Worm (Caenorhabditis elegans): ENCODE data around the gene ehn-3.

ce11 chrIV:5368860-5369259 lies 50.2 kb downstream of the ehn-3 start:
- TF ChIP-seq egl-27 (tag; optimal IDR thresholded peaks at IDR 0.05) (no peak), fos-1 (tag; optimal IDR thresholded peaks at IDR 0.05) (no peak), lin-39 (tag; optimal IDR thresholded peaks at IDR 0.05) (no peak), nhr-12 (tag; optimal IDR thresholded peaks at IDR 0.05) (no peak), snpc-4 (tag; optimal IDR thresholded peaks at IDR 0.05) (peak; percentile 37), blmp-1 (tag; optimal IDR thresholded peaks at IDR 0.05; ENCODE audit: insufficient read depth) (no peak), unc-62 (GFP tag; optimal IDR thresholded peaks at IDR 0.05) (no peak), nhr-21 (tag; optimal IDR thresholded peaks at IDR 0.05) (no peak), ama-1 (optimal IDR thresholded peaks at IDR 0.05) (no peak), zag-1 (tag; optimal IDR thresholded peaks at IDR 0.05) (no peak), lsy-2 (tag; optimal IDR thresholded peaks at IDR 0.05) (peak in 1 of 2 experiments; percentile 45), nhr-23 (tag; optimal IDR thresholded peaks at IDR 0.05) (no peak), dmd-4 (tag; optimal IDR thresholded peaks at IDR 0.05) (no peak)
